Fruit fly (Drosophila melanogaster) Kc167 (cell line): ENCODE results near the gene Sec5.

Experiments
- Myc ChIP-seq: fragments of >200 bp; optimal IDR thresholded peaks from 2 replicates; lab custom pipeline; 2017; ENCODE audit warnings: missing external identifiers
- Sin3A ChIP-seq: fragments of >200 bp; optimal IDR thresholded peaks from 2 replicates; lab custom pipeline; 2018; ENCODE audit warnings: missing external identifiers
- h ChIP-seq: fragments of >200 bp; optimal IDR thresholded peaks from 3 replicates; lab custom pipeline; 2018; ENCODE audit warnings: missing external identifiers
- insv ChIP-seq: fragments of >200 bp; optimal IDR thresholded peaks from 3 replicates; lab custom pipeline; 2018; ENCODE audit warnings: missing external identifiers
- psq ChIP-seq: fragments of >200 bp; optimal IDR thresholded peaks from 2 replicates; lab custom pipeline; 2017; ENCODE audit warnings: missing external identifiers
- ttk ChIP-seq: sonication (Bioruptor generic); optimal IDR thresholded peaks from 2 replicates; lab custom pipeline; 2017; ENCODE audit warnings: missing external identifiers

Gene Sec5

DNA sequence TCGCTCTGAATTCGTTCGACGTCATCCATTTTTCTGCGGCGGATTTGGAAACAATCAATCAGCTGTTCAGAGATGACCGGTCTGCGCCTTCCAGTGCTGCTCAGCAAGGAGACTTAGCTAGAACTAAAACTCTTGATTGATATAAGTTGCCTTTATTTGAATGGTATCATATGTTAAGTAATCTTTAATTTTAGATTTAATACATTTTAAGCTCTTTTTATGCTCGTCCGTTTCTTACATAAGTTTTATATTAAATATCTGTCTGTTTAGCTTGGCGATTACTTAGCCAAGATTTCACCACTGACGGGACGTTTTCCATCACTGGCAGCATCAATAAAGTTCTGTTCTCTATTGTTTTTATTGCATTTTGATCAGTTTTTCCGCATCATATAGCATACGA, at the start of gene Sec5, which contains the start of gene Cog3:
Gene Sec5, plus strand, starts transcription at position 296 of the 400 bp plus-strand sequence.
Gene Cog3, minus strand, starts transcription at position 58 of the 400 bp plus-strand sequence.
- TF ChIP-seq h (lab: Kevin White, UChicago) = no peak
- no peak for TF ChIP-seq Myc (lab: Kevin White, UChicago)
- no peak for TF ChIP-seq insv
- no peak for TF ChIP-seq Sin3A (lab: Kevin White, UChicago)
- TF ChIP-seq psq (lab: Kevin White, UChicago) = no peak
- TF ChIP-seq ttk (lab: Kevin White, UChicago) = no peak

dm6 chr2L:3407722-3408121, 49.4 kb upstream of the Sec5 start:
- TF ChIP-seq h (lab: Kevin White, UChicago) = no peak
- TF ChIP-seq insv = no peak
- no peak for TF ChIP-seq Myc (lab: Kevin White, UChicago)

DNA sequence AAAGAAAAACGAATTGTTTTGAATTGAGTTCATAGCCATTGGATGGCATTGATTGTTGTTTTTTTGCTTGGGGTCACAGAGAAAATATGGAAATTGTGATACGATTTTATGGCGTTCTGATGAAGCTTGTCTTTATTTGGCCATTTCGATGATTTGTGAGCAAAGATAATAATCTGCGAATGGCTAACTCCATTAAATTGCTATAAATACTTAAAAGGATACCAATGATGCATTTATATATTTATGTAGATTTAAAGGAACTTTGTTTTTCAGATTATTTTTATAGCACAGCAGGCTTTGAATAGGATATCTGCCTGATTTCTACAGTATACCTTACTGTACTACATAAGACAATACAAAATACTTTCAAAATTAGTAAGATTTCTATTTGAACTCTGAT, 46.8 kb upstream of the Sec5 start, which contains the start of gene CG8840:
Gene CG8840, plus strand, starts transcription at position 301 of the 400 bp plus-strand sequence.
- no peak for TF ChIP-seq ttk (lab: Kevin White, UChicago)
- no peak for TF ChIP-seq insv
- no peak for TF ChIP-seq Myc (lab: Kevin White, UChicago)
- no peak for TF ChIP-seq Sin3A (lab: Kevin White, UChicago)
- TF ChIP-seq h (lab: Kevin White, UChicago) = no peak
- no peak for TF ChIP-seq psq (lab: Kevin White, UChicago)

DNA sequence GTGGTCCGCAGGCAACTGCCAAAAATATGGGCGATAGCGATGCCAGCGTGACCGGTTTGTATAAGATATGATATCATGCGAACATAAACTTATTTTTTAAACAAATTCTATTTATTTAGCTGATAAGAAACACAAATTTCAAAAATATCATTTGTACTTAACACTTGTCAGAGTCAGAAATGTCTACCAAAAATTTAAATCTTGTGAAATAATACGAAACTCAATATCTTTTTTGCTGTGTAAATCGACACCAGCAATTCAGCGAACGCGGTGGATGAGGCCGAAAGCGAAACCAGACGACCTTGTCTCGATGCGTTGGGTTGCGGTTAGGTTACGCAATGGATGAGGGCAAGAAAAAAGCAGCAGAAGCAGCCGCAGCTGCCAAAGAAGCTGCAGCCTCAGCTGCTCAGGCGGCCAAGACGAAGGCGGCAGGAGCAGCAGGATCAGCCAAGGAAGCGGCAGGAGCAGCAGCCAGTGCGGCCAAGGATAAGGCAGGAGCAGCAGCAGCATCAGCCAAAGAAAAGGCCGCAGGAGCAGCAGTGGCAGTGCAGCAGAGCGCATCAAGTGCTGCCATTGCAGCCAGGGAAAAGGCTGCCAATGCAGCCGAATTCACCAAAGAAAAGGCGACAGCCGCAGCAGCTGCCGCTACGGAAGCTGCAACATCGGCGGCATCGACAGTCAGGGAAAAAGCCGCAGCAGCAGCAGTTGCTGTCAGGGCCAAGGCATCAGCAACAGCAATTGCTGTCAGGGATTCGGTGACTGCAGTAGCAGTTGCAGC, 40.4 kb upstream of the Sec5 start, which contains the start of gene CG31952:
Gene CG31952, plus strand, starts transcription at position 167 of the 778 bp plus-strand sequence.
- no peak for TF ChIP-seq insv
- no peak for TF ChIP-seq psq (lab: Kevin White, UChicago)
- no peak for TF ChIP-seq ttk (lab: Kevin White, UChicago)
- TF ChIP-seq Sin3A (lab: Kevin White, UChicago) = no peak
- no peak for TF ChIP-seq Myc (lab: Kevin White, UChicago)
- TF ChIP-seq h (lab: Kevin White, UChicago) = no peak

DNA sequence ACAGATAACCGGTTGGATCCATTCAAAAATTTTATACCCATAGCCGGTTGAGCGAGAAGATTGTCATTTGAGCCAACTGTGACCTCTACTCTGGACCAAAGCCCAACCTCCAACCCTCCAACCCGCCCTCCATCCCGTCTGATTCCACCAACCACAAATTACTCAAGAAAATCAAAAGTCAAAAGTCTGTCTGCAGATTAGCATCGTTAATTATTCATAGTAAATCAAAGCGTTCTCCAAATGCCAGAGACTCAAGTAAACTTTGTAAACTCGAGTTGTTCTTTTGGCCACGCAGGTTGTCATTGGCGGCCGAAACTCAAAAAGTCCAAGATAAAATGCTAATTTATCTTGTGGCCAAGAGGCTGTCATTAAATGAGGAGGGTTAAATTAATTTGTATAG, 39.5 kb upstream of the Sec5 start:
- TF ChIP-seq Myc (lab: Kevin White, UChicago) = no peak
- no peak for TF ChIP-seq h (lab: Kevin White, UChicago)
- no peak for TF ChIP-seq Sin3A (lab: Kevin White, UChicago)
- TF ChIP-seq insv = no peak
- TF ChIP-seq ttk (lab: Kevin White, UChicago) = no peak
- TF ChIP-seq psq (lab: Kevin White, UChicago) = no peak

- TF ChIP-seq Sin3A (lab: Kevin White, UChicago) (no peak), insv (no peak), ttk (lab: Kevin White, UChicago) (no peak), psq (lab: Kevin White, UChicago) (no peak), h (lab: Kevin White, UChicago) (no peak), Myc (lab: Kevin White, UChicago) (no peak)
Measured at dm6 chr2L:3422753-3423152, 34.3 kb upstream of the Sec5 start.

- TF ChIP-seq psq (lab: Kevin White, UChicago) (no peak), Sin3A (lab: Kevin White, UChicago) (no peak), insv (no peak), h (lab: Kevin White, UChicago) (no peak), Myc (lab: Kevin White, UChicago) (no peak), ttk (lab: Kevin White, UChicago) (no peak)
Measured at dm6 chr2L:3425947-3426346, 31.2 kb upstream of the Sec5 start.

dm6 chr2L:3426669-3427232, 30.4 kb upstream of the Sec5 start, which contains the start of gene Pgant2:
Gene Pgant2, minus strand, starts transcription at chr2L:3426719.
- no peak for TF ChIP-seq ttk (lab: Kevin White, UChicago)

- no peak for TF ChIP-seq insv
- TF ChIP-seq ttk (lab: Kevin White, UChicago) = no peak
- no peak for TF ChIP-seq h (lab: Kevin White, UChicago)
- no peak for TF ChIP-seq Sin3A (lab: Kevin White, UChicago)
- TF ChIP-seq Myc (lab: Kevin White, UChicago) = no peak
- TF ChIP-seq psq (lab: Kevin White, UChicago) = no peak
Measured at dm6 chr2L:3428419-3429097, 28.5 kb upstream of the Sec5 start.

DNA sequence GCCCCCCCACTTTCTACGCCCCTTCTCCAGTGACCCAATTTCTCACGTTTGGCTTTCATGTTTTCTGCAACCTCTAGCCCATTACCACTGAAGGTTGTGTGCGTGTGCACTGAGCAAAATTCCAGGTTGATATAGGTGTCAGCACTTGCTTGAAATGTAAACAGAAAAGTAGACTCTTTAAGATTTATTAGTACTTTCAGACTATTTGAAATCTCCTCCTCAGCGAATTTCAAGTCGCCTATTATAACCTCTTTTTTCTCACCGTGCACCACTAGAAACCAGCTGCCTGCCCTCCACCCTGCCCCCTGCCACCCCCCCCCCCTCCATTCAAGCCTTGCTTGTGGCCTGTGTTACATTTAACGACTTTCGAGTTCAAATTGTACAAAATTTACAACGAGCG, 22.0 kb upstream of the Sec5 start:
- TF ChIP-seq insv (no peak), ttk (lab: Kevin White, UChicago) (no peak), psq (lab: Kevin White, UChicago) (no peak), Sin3A (lab: Kevin White, UChicago) (no peak), Myc (lab: Kevin White, UChicago) (no peak), h (lab: Kevin White, UChicago) (no peak)

DNA sequence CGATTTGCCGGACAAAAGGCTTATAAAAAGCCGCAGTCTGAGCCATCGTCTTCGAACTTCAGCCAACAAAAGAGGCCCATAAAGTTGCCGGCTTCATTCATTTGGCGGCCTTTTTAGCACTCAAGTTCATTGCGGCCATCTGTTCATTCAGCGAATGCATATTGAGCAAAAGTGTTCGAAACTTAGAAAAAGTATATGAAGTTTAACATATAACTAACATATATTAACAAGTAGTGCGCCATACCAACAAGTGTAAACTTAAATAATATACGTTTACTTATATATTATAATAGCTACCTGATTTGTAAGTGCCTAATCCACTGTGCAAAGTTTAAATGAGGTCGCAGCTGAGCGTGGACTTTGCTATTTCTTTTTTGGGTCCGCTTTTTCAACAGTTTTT, 20.8 kb upstream of the Sec5 start:
- TF ChIP-seq psq (lab: Kevin White, UChicago) = no peak
- no peak for TF ChIP-seq h (lab: Kevin White, UChicago)

DNA sequence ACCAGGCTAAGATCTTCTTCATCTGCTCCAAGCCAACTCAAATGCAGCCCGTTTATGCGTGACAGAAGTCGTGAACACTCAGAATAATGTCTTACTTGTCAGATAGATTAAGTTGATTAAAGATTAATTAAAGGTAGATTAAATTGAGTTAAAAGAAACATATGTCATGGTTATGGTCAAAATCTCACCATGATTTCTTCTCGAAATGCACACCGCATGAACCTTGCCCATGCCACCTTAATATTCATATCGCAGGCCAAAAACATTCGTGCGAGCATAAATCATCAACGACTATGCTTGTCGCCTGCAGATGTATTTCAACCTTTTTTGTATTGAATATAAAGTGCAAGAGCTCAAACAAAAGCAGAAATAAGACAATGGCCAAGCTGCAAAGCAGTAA, 20.0 kb upstream of the Sec5 start:
- TF ChIP-seq ttk (lab: Kevin White, UChicago) = no peak
- TF ChIP-seq h (lab: Kevin White, UChicago) = no peak
- no peak for TF ChIP-seq Myc (lab: Kevin White, UChicago)
- no peak for TF ChIP-seq Sin3A (lab: Kevin White, UChicago)
- no peak for TF ChIP-seq insv
- TF ChIP-seq psq (lab: Kevin White, UChicago) = no peak
